Fruit fly (Drosophila melanogaster): ENCODE data around the gene cmb.

DNA sequence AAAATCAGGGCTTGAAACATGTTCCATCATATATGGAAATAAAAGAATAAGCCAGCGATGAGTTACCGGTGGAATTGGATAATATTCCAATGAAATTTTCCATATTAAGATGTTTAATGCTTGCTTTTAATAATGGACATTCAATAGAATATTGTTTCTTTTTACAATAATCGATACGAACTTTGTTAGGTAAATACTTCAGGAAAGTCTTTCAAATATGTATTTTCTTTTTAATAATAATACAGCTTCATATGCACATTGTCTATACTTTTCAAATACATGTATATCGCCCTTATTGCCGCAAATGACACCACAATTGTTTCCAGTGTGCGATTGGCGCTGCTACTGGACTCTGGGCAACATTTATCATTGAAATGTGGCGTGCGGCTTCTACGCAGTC is 35.5 kb upstream of the cmb start:
- TF ChIP-seq CG8478 (optimal IDR thresholded peaks at IDR 0.05): no peak
- no peak for TF ChIP-seq CTCF (optimal IDR thresholded peaks at IDR 0.05)

All from S2 (cell line).